Worm (Caenorhabditis elegans): Measurements from ENCODE around the gene F58B4.5.

- TF ChIP-seq pqm-1 (tag; optimal IDR thresholded peaks at IDR 0.05) (no peak), ceh-24 (tag; optimal IDR thresholded peaks at IDR 0.05) (no peak), fax-1 (tag; optimal IDR thresholded peaks at IDR 0.05) (no peak), elt-2 (tag; optimal IDR thresholded peaks at IDR 0.05) (no peak), nhr-11 (tag; optimal IDR thresholded peaks at IDR 0.05) (no peak), dve-1 (tag; optimal IDR thresholded peaks at IDR 0.05) (no peak), fkh-10 (GFP tag; optimal IDR thresholded peaks at IDR 0.05) (no peak), ceh-48 (tag; optimal IDR thresholded peaks at IDR 0.05) (no peak), lin-11 (tag; optimal IDR thresholded peaks at IDR 0.05) (no peak)
These were observed 21.8 kb downstream of the F58B4.5 start, which contains the start of gene clec-221 for ce11 chrV:10954334-10954733.

Measured in whole organism, late embryonic.